Fruit fly (Drosophila melanogaster): Measurements from ENCODE around the gene fng.

Gene fng

DNA sequence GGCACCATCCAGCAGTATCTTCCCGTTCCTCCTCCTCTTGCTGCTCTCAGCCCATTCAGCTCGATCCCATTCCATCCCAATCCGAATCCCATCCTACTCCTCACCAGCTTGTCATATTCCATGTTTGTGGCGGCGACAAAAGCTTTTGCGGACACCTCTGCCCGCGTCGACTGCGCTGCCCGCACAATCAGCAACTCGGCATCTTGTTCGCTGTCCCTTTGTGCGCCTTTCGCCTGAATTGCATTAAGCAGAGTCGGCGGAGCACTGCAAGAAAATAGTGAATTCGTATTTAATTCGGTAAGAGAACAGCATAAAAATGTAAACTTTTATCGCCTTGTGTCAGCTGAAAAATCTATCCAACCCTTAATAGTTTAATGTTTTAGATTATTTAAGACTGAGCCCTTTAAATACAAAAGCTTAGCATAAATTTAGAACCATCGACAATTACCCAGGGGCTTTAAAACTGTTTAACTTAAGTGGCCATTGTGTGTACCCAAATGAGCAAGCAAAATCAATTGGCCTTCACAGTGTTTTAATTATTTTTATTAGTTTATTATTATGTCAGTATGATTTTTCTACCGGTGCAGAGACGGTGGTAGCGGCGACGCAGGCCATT lies 1.3 kb upstream of the fng start (continued):
- TF ChIP-seq HHEX (GFP tag; optimal IDR thresholded peaks at IDR 0.05), result no peak
- no peak for TF ChIP-seq so (GFP tag; IDR thresholded peaks at IDR 0.05)
- TF ChIP-seq CG8924 (tag; optimal IDR thresholded peaks at IDR 0.05), result no peak
- TF ChIP-seq Vsx1 (GFP tag; optimal IDR thresholded peaks at IDR 0.05), result no peak
- TF ChIP-seq Dad (GFP tag; optimal IDR thresholded peaks at IDR 0.05), result no peak
- no peak for TF ChIP-seq wek (GFP tag; optimal IDR thresholded peaks at IDR 0.05)
- no peak for TF ChIP-seq Fer2 (tag; optimal IDR thresholded peaks at IDR 0.05)
- no peak for TF ChIP-seq CG16813 (GFP tag; IDR thresholded peaks at IDR 0.05; ENCODE audit: partially characterized antibody)
- no peak for TF ChIP-seq CG18476 (GFP tag; optimal IDR thresholded peaks at IDR 0.05)
- TF ChIP-seq Mad (GFP tag; optimal IDR thresholded peaks at IDR 0.05), result no peak
- TF ChIP-seq shn (GFP tag; optimal IDR thresholded peaks at IDR 0.05), result no peak
- no peak for TF ChIP-seq CG12236 (GFP tag; optimal IDR thresholded peaks at IDR 0.05)
- no peak for TF ChIP-seq twi (tag; optimal IDR thresholded peaks at IDR 0.05)
- no peak for TF ChIP-seq CG14667 (GFP tag; IDR thresholded peaks at IDR 0.05)
- no peak for TF ChIP-seq CG31365 (tag; optimal IDR thresholded peaks at IDR 0.05)
- no peak for TF ChIP-seq jumu (GFP tag; optimal IDR thresholded peaks at IDR 0.05)
- no peak for TF ChIP-seq hbn (GFP tag; IDR thresholded peaks at IDR 0.05; ENCODE audit: partially characterized antibody)
- TF ChIP-seq CG3847 (GFP tag; IDR thresholded peaks at IDR 0.05), result no peak
- no peak for TF ChIP-seq CG4328 (GFP tag; optimal IDR thresholded peaks at IDR 0.05)
- no peak for TF ChIP-seq ftz-f1 (GFP tag; optimal IDR thresholded peaks at IDR 0.05)
- no peak for TF ChIP-seq MESR4 (GFP tag; optimal IDR thresholded peaks at IDR 0.05)
- no peak for TF ChIP-seq toy (GFP tag; IDR thresholded peaks at IDR 0.05)
- peak; percentile 69 for TF ChIP-seq Drgx (GFP tag; IDR thresholded peaks at IDR 0.05)
- no peak for TF ChIP-seq org-1 (GFP tag; optimal IDR thresholded peaks at IDR 0.05)
- TF ChIP-seq kni (GFP tag; optimal IDR thresholded peaks at IDR 0.05), result no peak
- no peak for TF ChIP-seq bigmax (GFP tag; optimal IDR thresholded peaks at IDR 0.05)
- no peak for TF ChIP-seq CG5953 (GFP tag; IDR thresholded peaks at IDR 0.05)
- peak; percentile 26 for TF ChIP-seq Sox102F (GFP tag; optimal IDR thresholded peaks at IDR 0.05)
- no peak for TF ChIP-seq Deaf1 (tag; optimal IDR thresholded peaks at IDR 0.05)
- no peak for TF ChIP-seq CG12769 (tag; optimal IDR thresholded peaks at IDR 0.05)
- TF ChIP-seq Ssrp (tag; optimal IDR thresholded peaks at IDR 0.05), result peak; percentile 34
- TF ChIP-seq gro (GFP tag; optimal IDR thresholded peaks at IDR 0.05), result no peak
- TF ChIP-seq CG18262 (tag; optimal IDR thresholded peaks at IDR 0.05), result peak; percentile 50
- TF ChIP-seq CG4282 (GFP tag; optimal IDR thresholded peaks at IDR 0.05), result no peak
- no peak for TF ChIP-seq grn (GFP tag; optimal IDR thresholded peaks at IDR 0.05)
- TF ChIP-seq CG11247 (GFP tag; IDR thresholded peaks at IDR 0.05), result no peak
- no peak for TF ChIP-seq sima (GFP tag; optimal IDR thresholded peaks at IDR 0.05)
- no peak for TF ChIP-seq gcm2 (GFP tag; optimal IDR thresholded peaks at IDR 0.05)
- TF ChIP-seq CG8359 (GFP tag; optimal IDR thresholded peaks at IDR 0.05; ENCODE audit: borderline replicate concordance), result no peak
- no peak for TF ChIP-seq CG7556 (GFP tag; optimal IDR thresholded peaks at IDR 0.05)
- TF ChIP-seq CG12391 (tag; optimal IDR thresholded peaks at IDR 0.05), result peak; percentile 10
- no peak for TF ChIP-seq cato (GFP tag; optimal IDR thresholded peaks at IDR 0.05; ENCODE audit: borderline replicate concordance)
- no peak for TF ChIP-seq wor (GFP tag; IDR thresholded peaks at IDR 0.05)
- peak; percentile 27 for TF ChIP-seq dmrt99B (tag; optimal IDR thresholded peaks at IDR 0.05)
- TF ChIP-seq E2f1 (GFP tag; IDR thresholded peaks at IDR 0.05), result no peak
- TF ChIP-seq CG18764 (GFP tag; optimal IDR thresholded peaks at IDR 0.05), result no peak
- no peak for TF ChIP-seq nerfin-1 (tag; optimal IDR thresholded peaks at IDR 0.05)
- TF ChIP-seq Ets65A (GFP tag), result peak; percentile 40
- TF ChIP-seq CG17829 (tag; optimal IDR thresholded peaks at IDR 0.05), result no peak
- no peak for TF ChIP-seq CrebB (tag; optimal IDR thresholded peaks at IDR 0.05)
- TF ChIP-seq gem (tag; optimal IDR thresholded peaks at IDR 0.05), result peak; percentile 64

All from whole organism, embryonic.